Worm (Caenorhabditis elegans) whole organism, L1 larva: ENCODE measurements around the gene eas-1.

Experiments used
- alr-1 ChIP-seq: fragments of 200-800 bp; sonication (Bioruptor generic); optimal IDR thresholded peaks from 2 replicates; lab custom pipeline; 2018; ENCODE audit warnings: borderline replicate concordance, mild to moderate bottlenecking, missing genetic modification characterization, missing compliant biosample characterization
- ama-1 ChIP-seq: fragments of 150-350 bp; optimal IDR thresholded peaks from 2 replicates; lab custom pipeline; 2014
- fos-1 ChIP-seq: fragments of 150-350 bp; optimal IDR thresholded peaks from 2 replicates; lab custom pipeline; 2014; ENCODE audit warnings: missing biosample characterization, missing genetic modification characterization
- lin-13 ChIP-seq: fragments of 150-350 bp; optimal IDR thresholded peaks from 2 replicates; lab custom pipeline; 2014; ENCODE audit warnings: missing biosample characterization, missing genetic modification reagents, missing genetic modification characterization
- lin-15B ChIP-seq: fragments of 150-350 bp; sonication (generic microtip); optimal IDR thresholded peaks from 3 replicates; lab custom pipeline; 2014; ENCODE audit warnings: missing biosample characterization, missing genetic modification characterization
- lsy-2 ChIP-seq, 2 experiments: fragments of 150-350 bp; optimal IDR thresholded peaks; 2 replicates each; lab custom pipeline; 2014; ENCODE audit warnings: missing biosample characterization in 2 of 2, missing genetic modification characterization in 2 of 2
- mdl-1 ChIP-seq, 2 experiments: fragments of 150-350 bp; optimal IDR thresholded peaks; 2 replicates each; lab custom pipeline; 2014 to 2017; ENCODE audit warnings: missing biosample characterization in 2 of 2, missing genetic modification characterization in 2 of 2, inconsistent platforms in 1 of 2
- mep-1 ChIP-seq: fragments of 150-350 bp; optimal IDR thresholded peaks from 2 replicates; lab custom pipeline; 2014; ENCODE audit warnings: missing biosample characterization, missing genetic modification characterization
- nhr-237 ChIP-seq: fragments of 150-350 bp; optimal IDR thresholded peaks from 2 replicates; lab custom pipeline; 2014; ENCODE audit warnings: missing biosample characterization, missing genetic modification characterization
- skn-1 ChIP-seq: fragments of 150-350 bp; optimal IDR thresholded peaks from 2 replicates; lab custom pipeline; 2014; ENCODE audit warnings: missing biosample characterization, missing genetic modification characterization
- tbx-2 ChIP-seq: sonication (generic microtip); optimal IDR thresholded peaks from 2 replicates; lab custom pipeline; 2016; ENCODE audit warnings: missing genetic modification characterization, missing compliant biosample characterization
- tlp-1 ChIP-seq: fragments of 150-350 bp; optimal IDR thresholded peaks from 2 replicates; lab custom pipeline; 2014; ENCODE audit warnings: missing biosample characterization, missing genetic modification characterization

- TF ChIP-seq tbx-2 (tag; lab: Kevin White, UChicago) (no peak), tlp-1 (no peak), mep-1 (tag; lab: Kevin White, UChicago) (no peak), fos-1 (no peak), nhr-237 (tag; lab: Kevin White, UChicago) (no peak), mdl-1 (tag; optimal IDR thresholded peaks at IDR 0.05; lab: Kevin White, UChicago) (no peak), alr-1 (tag; lab: Kevin White, UChicago) (no peak), lin-15B (tag; lab: Kevin White, UChicago) (no peak), lsy-2 (tag; optimal IDR thresholded peaks at IDR 0.05; lab: Kevin White, UChicago) (no peak), ama-1 (no peak), lin-13 (GFP tag; lab: Kevin White, UChicago) (no peak), skn-1 (tag; lab: Kevin White, UChicago) (no peak)
Observed at ce11 chrII:4759835-4760234, 19.6 kb downstream of the eas-1 start.
